Fruit fly (Drosophila melanogaster) whole organism, wandering third instar larva: ENCODE results near the gene CG13678.

Experiments
- Abd-B ChIP-seq: fragments of >200 bp; optimal IDR thresholded peaks from 2 replicates; lab custom pipeline; 2017; ENCODE audit warnings: missing biosample characterization, missing genetic modification characterization
- CG32264 ChIP-seq: fragments of 200-800 bp; sonication (Bioruptor generic); optimal IDR thresholded peaks from 2 replicates; lab custom pipeline; 2016; ENCODE audit warnings: missing biosample characterization, missing genetic modification characterization
- CG9705 ChIP-seq: fragments of 200-800 bp; sonication (Bioruptor generic); optimal IDR thresholded peaks from 2 replicates; lab custom pipeline; 2018; ENCODE audit warnings: missing biosample characterization, mild to moderate bottlenecking, missing genetic modification characterization
- CrebA ChIP-seq: fragments of 200-800 bp; sonication (Bioruptor generic); optimal IDR thresholded peaks from 2 replicates; lab custom pipeline; 2016; ENCODE audit warnings: missing biosample characterization, mild to moderate bottlenecking, missing genetic modification characterization, borderline replicate concordance
- Dfd ChIP-seq: fragments of >200 bp; optimal IDR thresholded peaks from 2 replicates; lab custom pipeline; 2017; ENCODE audit warnings: missing biosample characterization, missing genetic modification characterization
- Dif ChIP-seq: fragments of 200-275, 200-300 bp; sonication (Bioruptor generic); optimal IDR thresholded peaks from 2 replicates; lab custom pipeline; 2018; ENCODE audit warnings: missing biosample characterization, missing genetic modification characterization; ENCODE audit not compliant: partially characterized antibody
- GATAd ChIP-seq: sonication (Bioruptor generic); optimal IDR thresholded peaks from 2 replicates; lab custom pipeline; 2016; ENCODE audit warnings: missing biosample characterization, missing genetic modification characterization
- HLH106 ChIP-seq: fragments of 200-800 bp; optimal IDR thresholded peaks from 3 replicates; lab custom pipeline; 2019; ENCODE audit warnings: missing biosample characterization, mild to moderate bottlenecking, missing genetic modification characterization, moderate library complexity
- Hnf4 ChIP-seq: fragments of 200-800 bp; sonication (Bioruptor generic); optimal IDR thresholded peaks from 2 replicates; lab custom pipeline; 2016; ENCODE audit warnings: missing biosample characterization, mild to moderate bottlenecking, missing genetic modification characterization
- Hr78 ChIP-seq: fragments of >200 bp; optimal IDR thresholded peaks from 2 replicates; lab custom pipeline; 2017; ENCODE audit warnings: missing biosample characterization, missing genetic modification characterization
- Hr83 ChIP-seq: fragments of 200-300 bp; sonication (Bioruptor generic); optimal IDR thresholded peaks from 2 replicates; lab custom pipeline; 2016; ENCODE audit warnings: missing biosample characterization, mild to moderate bottlenecking, missing genetic modification characterization, moderate library complexity; ENCODE audit not compliant: poor library complexity, severe bottlenecking
- Jra ChIP-seq: sonication (Bioruptor generic); optimal IDR thresholded peaks from 2 replicates; lab custom pipeline; 2016; ENCODE audit warnings: missing biosample characterization, missing genetic modification characterization
- Mio ChIP-seq: sonication (Bioruptor generic); optimal IDR thresholded peaks from 2 replicates; lab custom pipeline; 2016; ENCODE audit warnings: missing biosample characterization, missing genetic modification characterization
- Myc ChIP-seq: fragments of >200 bp; optimal IDR thresholded peaks from 2 replicates; lab custom pipeline; 2017
- N ChIP-seq: fragments of >200 bp; optimal IDR thresholded peaks from 2 replicates; lab custom pipeline; 2018; ENCODE audit warnings: missing biosample characterization, missing external identifiers, missing genetic modification characterization
- OdsH ChIP-seq: fragments of 200-800 bp; sonication (Bioruptor generic); optimal IDR thresholded peaks from 2 replicates; lab custom pipeline; 2016; ENCODE audit warnings: missing biosample characterization, mild to moderate bottlenecking, missing genetic modification characterization
- Rel ChIP-seq, 2 experiments: fragments of 200-800 bp; sonication (Bioruptor generic) in 1 of 2; optimal IDR thresholded peaks; 2 replicates in 1 of 2; 3 replicates in 1 of 2; lab custom pipeline; 2016 to 2019; ENCODE audit warnings: mild to moderate bottlenecking in 2 of 2, missing biosample characterization in 2 of 2, missing genetic modification characterization in 2 of 2, moderate library complexity in 1 of 2
- Sp1 ChIP-seq: fragments of 200-800 bp; sonication (Bioruptor generic); optimal IDR thresholded peaks from 3 replicates; lab custom pipeline; 2019; ENCODE audit warnings: missing biosample characterization, mild to moderate bottlenecking, missing genetic modification characterization, moderate library complexity
- Vsx2 ChIP-seq: fragments of 200-300, 225-300 bp; sonication (Bioruptor generic); optimal IDR thresholded peaks from 2 replicates; lab custom pipeline; 2018; ENCODE audit warnings: missing biosample characterization, missing genetic modification characterization; ENCODE audit not compliant: partially characterized antibody
- brk ChIP-seq: fragments of 200-800 bp; sonication (Bioruptor generic); optimal IDR thresholded peaks from 2 replicates; lab custom pipeline; 2016; ENCODE audit warnings: missing biosample characterization, mild to moderate bottlenecking, missing genetic modification characterization
- dl ChIP-seq, 2 experiments: fragments of 175-275, 200-275 bp in 1 of 2; fragments of 200-275 bp in 1 of 2; sonication (Bioruptor generic); optimal IDR thresholded peaks; lab custom pipeline; 2018; ENCODE audit warnings: mild to moderate bottlenecking in 2 of 2, missing biosample characterization in 2 of 2, missing genetic modification characterization in 2 of 2, moderate library complexity in 2 of 2; ENCODE audit not compliant: partially characterized antibody in 2 of 2, insufficient read depth in 1 of 2
- dmrt93B ChIP-seq: fragments of 200-800 bp; sonication (Bioruptor generic); optimal IDR thresholded peaks from 2 replicates; lab custom pipeline; 2018; ENCODE audit warnings: missing biosample characterization, mild to moderate bottlenecking, missing genetic modification characterization
- dsf ChIP-seq: sonication (Bioruptor generic); optimal IDR thresholded peaks from 2 replicates; lab custom pipeline; 2016; ENCODE audit warnings: missing biosample characterization, missing genetic modification characterization, borderline replicate concordance
- ey ChIP-seq: fragments of 200-800 bp; sonication (Bioruptor generic); optimal IDR thresholded peaks from 2 replicates; lab custom pipeline; 2016; ENCODE audit warnings: missing biosample characterization, missing genetic modification characterization
- foxo ChIP-seq, 2 experiments: fragments of 200-800 bp; sonication (Bioruptor generic); optimal IDR thresholded peaks; 2 replicates in 1 of 2; 3 replicates in 1 of 2; lab custom pipeline; 2016 to 2017; ENCODE audit warnings: missing biosample characterization in 2 of 2, missing genetic modification characterization in 2 of 2
- fru ChIP-seq: fragments of 200-800 bp; sonication (Bioruptor generic); optimal IDR thresholded peaks from 3 replicates; lab custom pipeline; 2016; ENCODE audit warnings: missing biosample characterization, mild to moderate bottlenecking, missing genetic modification characterization
- pan ChIP-seq: fragments of >200 bp; optimal IDR thresholded peaks from 2 replicates; lab custom pipeline; 2017
- psq ChIP-seq: fragments of 200-800 bp; sonication (Bioruptor generic); optimal IDR thresholded peaks from 3 replicates; lab custom pipeline; 2017; ENCODE audit warnings: missing biosample characterization, mild to moderate bottlenecking, missing genetic modification characterization, moderate library complexity
- rgr ChIP-seq: fragments of 200-800 bp; sonication (Bioruptor generic); optimal IDR thresholded peaks from 3 replicates; lab custom pipeline; 2016; ENCODE audit warnings: missing biosample characterization, mild to moderate bottlenecking, missing genetic modification characterization
- sage ChIP-seq: fragments of 200-800 bp; sonication (Bioruptor generic); optimal IDR thresholded peaks from 2 replicates; lab custom pipeline; 2016; ENCODE audit warnings: missing biosample characterization, mild to moderate bottlenecking, missing genetic modification characterization
- sv ChIP-seq: fragments of 200-800 bp; sonication (Bioruptor generic); optimal IDR thresholded peaks from 3 replicates; lab custom pipeline; 2016; ENCODE audit warnings: missing biosample characterization, missing genetic modification characterization
- tai ChIP-seq: sonication (Bioruptor generic); optimal IDR thresholded peaks from 2 replicates; lab custom pipeline; 2016; ENCODE audit warnings: missing biosample characterization, missing genetic modification characterization
- woc ChIP-seq: sonication (Bioruptor generic); optimal IDR thresholded peaks from 2 replicates; lab custom pipeline; 2016; ENCODE audit warnings: missing biosample characterization, mild to moderate bottlenecking, missing genetic modification characterization

The CG13678 gene

DNA sequence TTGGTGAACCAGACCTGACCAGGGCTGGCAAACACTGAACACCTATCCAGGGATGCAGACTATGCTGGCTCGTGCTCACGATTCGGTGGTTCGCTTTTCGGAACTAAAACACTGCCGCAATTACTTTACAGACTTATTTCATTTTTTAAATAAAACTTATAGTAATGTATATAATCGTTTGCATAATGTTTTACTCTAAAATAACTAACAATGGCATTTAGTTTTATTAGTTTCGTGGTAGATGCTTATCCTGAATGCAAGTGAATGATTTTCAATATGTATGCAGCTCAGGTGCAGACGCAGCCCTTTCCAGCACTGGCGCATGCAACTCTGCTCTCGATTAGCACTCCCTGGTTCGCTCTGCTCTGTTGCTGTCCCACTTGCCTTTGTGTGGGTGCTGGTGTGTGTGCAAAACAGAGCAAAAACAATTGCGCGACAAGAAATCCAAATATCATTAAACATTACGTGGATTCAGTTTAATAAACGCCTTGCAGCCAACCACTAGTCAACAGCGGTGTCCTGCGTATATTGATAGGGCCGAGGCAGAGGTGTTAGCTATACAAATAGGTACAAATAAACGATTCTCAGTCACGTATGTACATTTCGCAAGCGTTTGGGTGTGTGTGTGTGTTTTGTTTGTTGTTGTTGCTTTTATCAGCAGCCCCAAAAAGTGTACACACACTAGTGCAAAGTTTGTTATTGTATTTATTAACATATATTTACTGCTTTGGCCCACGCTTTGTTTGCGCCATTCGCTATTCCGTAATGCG lies 35.1 kb upstream of the CG13678 start, which contains the start of the genes ERR and Atg18a (continued):
- TF ChIP-seq Mio (GFP tag; lab: Kevin White, UChicago) (peak; percentile 35), CG9705 (GFP tag; lab: Kevin White, UChicago) (peak; percentile 85), HLH106 (tag; lab: Kevin White, UChicago) (peak; percentile 93), GATAd (GFP tag; lab: Kevin White, UChicago) (peak; percentile 74), ey (GFP tag; lab: Kevin White, UChicago) (peak; percentile 84), pan (lab: Kevin White, UChicago) (no peak)

dm6 chr3L:8187397-8187811 lies 34.5 kb upstream of the CG13678 start:
- TF ChIP-seq dmrt93B (GFP tag; lab: Kevin White, UChicago) (no peak), CrebA (no peak), CG32264 (GFP tag; lab: Kevin White, UChicago) (no peak), woc (no peak), Vsx2 (GFP tag; lab: Kevin White, UChicago) (no peak), OdsH (GFP tag; lab: Kevin White, UChicago) (no peak), sv (GFP tag; lab: Kevin White, UChicago) (no peak), Mio (GFP tag; lab: Kevin White, UChicago) (no peak), Dfd (GFP tag; lab: Kevin White, UChicago) (no peak), foxo (GFP tag; optimal IDR thresholded peaks at IDR 0.05; lab: Kevin White, UChicago) (no peak), N (no peak), psq (no peak), fru (GFP tag; lab: Kevin White, UChicago) (no peak), dl (GFP tag; optimal IDR thresholded peaks at IDR 0.05; lab: Kevin White, UChicago; ENCODE audit: insufficient read depth in 1 of 2, partially characterized antibody in 2 of 2) (no peak), Abd-B (GFP tag; lab: Kevin White, UChicago) (no peak), Sp1 (GFP tag; lab: Kevin White, UChicago) (no peak)

DNA sequence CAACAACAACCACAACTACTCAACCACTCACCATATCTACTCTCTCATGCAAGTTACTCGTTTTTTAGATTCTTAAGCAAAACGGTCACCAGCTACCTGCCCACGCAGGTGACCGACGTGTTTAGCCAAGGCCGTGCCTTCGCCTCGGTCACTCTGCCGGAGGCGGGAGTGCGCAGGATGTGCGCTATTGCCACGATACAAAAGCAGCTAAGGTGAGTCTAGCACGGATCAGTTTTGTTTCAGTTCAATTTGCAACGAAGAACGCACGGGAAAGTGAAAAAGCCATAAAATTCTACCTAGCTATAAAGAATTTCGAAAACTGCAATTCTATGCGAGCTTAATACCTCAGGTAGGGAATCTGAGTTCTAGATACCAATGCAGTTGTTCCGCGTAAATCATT lies 32.7 kb upstream of the CG13678 start:
- no peak for TF ChIP-seq CrebA
- TF ChIP-seq N, result no peak
- no peak for TF ChIP-seq Rel (GFP tag; optimal IDR thresholded peaks at IDR 0.05; lab: Kevin White, UChicago)
- no peak for TF ChIP-seq Rel (tag; optimal IDR thresholded peaks at IDR 0.05; lab: Kevin White, UChicago)
- no peak for TF ChIP-seq ey (GFP tag; lab: Kevin White, UChicago)
- TF ChIP-seq Mio (GFP tag; lab: Kevin White, UChicago), result no peak
- TF ChIP-seq Dif (GFP tag; lab: Kevin White, UChicago), result no peak

DNA sequence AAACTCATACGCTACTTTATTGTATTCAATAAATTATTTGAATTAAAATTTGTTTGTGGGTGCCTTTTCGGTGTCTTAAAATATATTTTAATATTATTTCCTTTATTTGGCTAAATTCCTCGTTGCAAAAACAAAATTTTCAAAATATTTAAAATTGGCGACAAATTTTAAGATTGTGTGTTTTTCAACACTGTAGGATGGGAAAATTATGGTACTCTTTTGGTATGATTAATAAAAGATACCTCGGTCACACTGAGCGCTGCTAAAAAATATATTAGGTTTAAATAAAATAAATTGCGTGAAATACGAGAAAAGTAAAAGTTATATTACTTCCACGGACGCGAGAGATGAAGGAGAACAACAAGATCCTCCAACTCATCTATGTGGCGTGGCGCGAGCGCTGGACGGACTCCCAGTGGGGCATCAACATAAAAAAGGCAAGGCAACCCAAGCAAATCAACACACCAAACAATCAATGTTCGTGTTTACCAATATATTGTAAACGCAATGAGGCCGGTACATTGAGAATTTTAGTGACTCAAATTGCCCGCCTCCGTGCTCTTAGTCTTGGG lies 30.8 kb upstream of the CG13678 start, which contains the start of gene MED24:
Gene MED24 (plus strand): TSS at position 229 of the 572 bp plus-strand sequence.
- TF ChIP-seq Myc (lab: Kevin White, UChicago) (no peak), rgr (GFP tag; lab: Kevin White, UChicago) (peak; percentile 35)

DNA sequence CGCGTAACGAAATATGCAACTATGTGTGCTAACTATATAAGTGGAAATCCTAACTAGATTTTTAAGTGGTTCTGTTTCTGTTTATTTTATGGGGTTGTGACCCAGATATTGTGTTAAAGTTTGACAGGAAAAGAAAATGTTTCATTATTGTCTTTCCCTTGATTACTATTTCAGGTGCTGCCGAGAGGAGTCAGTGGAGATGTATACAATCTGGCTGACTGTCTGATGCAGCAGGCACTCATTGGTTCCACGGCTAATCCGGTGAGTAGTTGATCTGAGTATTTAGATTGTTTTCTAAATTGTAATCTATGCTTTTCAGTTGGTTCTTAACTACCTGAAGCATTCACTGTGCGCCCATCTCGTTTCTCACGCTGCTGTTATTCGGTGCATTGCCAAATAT lies 28.9 kb upstream of the CG13678 start, which contains the start of gene CG7387:
Gene CG7387 (minus strand): TSS at position 101 of the 400 bp plus-strand sequence.
- no peak for TF ChIP-seq rgr (GFP tag; lab: Kevin White, UChicago)
- no peak for TF ChIP-seq sage
- no peak for TF ChIP-seq Dif (GFP tag; lab: Kevin White, UChicago)

dm6 chr3L:8197779-8198279 lies 24.1 kb upstream of the CG13678 start, which contains the start of the genes UbcE2M and Dhps:
TSS of gene UbcE2M (minus strand) at chr3L:8197987.
TSS of gene Dhps (plus strand) at chr3L:8198207.
- no peak for TF ChIP-seq Hnf4 (GFP tag; lab: Kevin White, UChicago)
- no peak for TF ChIP-seq Dif (GFP tag; lab: Kevin White, UChicago)
- peak; percentile 90 for TF ChIP-seq Myc (lab: Kevin White, UChicago)
- no peak for TF ChIP-seq Mio (GFP tag; lab: Kevin White, UChicago)
- TF ChIP-seq GATAd (GFP tag; lab: Kevin White, UChicago), result peak; percentile 0
- TF ChIP-seq Jra (GFP tag; lab: Kevin White, UChicago), result no peak
- TF ChIP-seq Hr83, result peak; percentile 40
- no peak for TF ChIP-seq dl (GFP tag; optimal IDR thresholded peaks at IDR 0.05; lab: Kevin White, UChicago; ENCODE audit: insufficient read depth in 1 of 2, partially characterized antibody in 2 of 2)
- no peak for TF ChIP-seq tai
- TF ChIP-seq CG9705 (GFP tag; lab: Kevin White, UChicago), result peak; percentile 67
- peak in 1 of 2 experiments; percentile 77 for TF ChIP-seq foxo (GFP tag; optimal IDR thresholded peaks at IDR 0.05; lab: Kevin White, UChicago)
- peak; percentile 54 for TF ChIP-seq ey (GFP tag; lab: Kevin White, UChicago)
- peak; percentile 61 for TF ChIP-seq OdsH (GFP tag; lab: Kevin White, UChicago)
- TF ChIP-seq Rel (GFP tag; optimal IDR thresholded peaks at IDR 0.05; lab: Kevin White, UChicago), result no peak
- no peak for TF ChIP-seq Rel (tag; optimal IDR thresholded peaks at IDR 0.05; lab: Kevin White, UChicago)
- no peak for TF ChIP-seq brk (GFP tag; lab: Kevin White, UChicago)
- peak; percentile 72 for TF ChIP-seq rgr (GFP tag; lab: Kevin White, UChicago)
- TF ChIP-seq psq, result peak; percentile 78
- no peak for TF ChIP-seq dsf (GFP tag; lab: Kevin White, UChicago)
- no peak for TF ChIP-seq pan (lab: Kevin White, UChicago)
- no peak for TF ChIP-seq fru (GFP tag; lab: Kevin White, UChicago)
- TF ChIP-seq woc, result peak; percentile 46
- no peak for TF ChIP-seq Dfd (GFP tag; lab: Kevin White, UChicago)
- no peak for TF ChIP-seq sv (GFP tag; lab: Kevin White, UChicago)
- TF ChIP-seq Hr78, result no peak
